Worm (Caenorhabditis elegans): ENCODE results near the gene lgc-1.

Gene lgc-1

ce11 chrV:4187144-4187485, 52.3 kb downstream of the lgc-1 start, which contains the start of gene nhr-114:
Gene nhr-114, plus strand, starts transcription at chrV:4187202.
- TF ChIP-seq unc-120 (tag; optimal IDR thresholded peaks at IDR 0.05; ENCODE audit: poor library complexity, severe bottlenecking): no peak
- TF ChIP-seq nhr-76 (tag; optimal IDR thresholded peaks at IDR 0.05): no peak
- no peak for TF ChIP-seq elt-1 (tag; optimal IDR thresholded peaks at IDR 0.05; ENCODE audit: borderline replicate concordance, insufficient read depth)
- no peak for TF ChIP-seq tbx-8 (GFP tag; optimal IDR thresholded peaks at IDR 0.05)
- TF ChIP-seq nhr-12 (tag; optimal IDR thresholded peaks at IDR 0.05): no peak
- TF ChIP-seq ztf-11 (tag; optimal IDR thresholded peaks at IDR 0.05): no peak
- no peak for TF ChIP-seq mab-5 (tag; optimal IDR thresholded peaks at IDR 0.05)
- TF ChIP-seq nhr-2 (tag; optimal IDR thresholded peaks at IDR 0.05): no peak
- TF ChIP-seq drap-1 (GFP tag; optimal IDR thresholded peaks at IDR 0.05): no peak
- no peak for TF ChIP-seq lin-32 (GFP tag; optimal IDR thresholded peaks at IDR 0.05)

Data from whole organism, mixed stage, embryonic.